Worm (Caenorhabditis elegans) whole organism, L1 larva: ENCODE results near the gene W02D7.4.

Source experiments
- C16A3.4 ChIP-seq: fragments of 150-350 bp; optimal IDR thresholded peaks from 2 replicates; lab custom pipeline; 2014; ENCODE audit warnings: missing biosample characterization, missing genetic modification characterization
- C34B4.2 ChIP-seq: sonication (generic microtip); optimal IDR thresholded peaks from 2 replicates; lab custom pipeline; 2017; ENCODE audit warnings: mild to moderate bottlenecking, missing genetic modification characterization, missing compliant biosample characterization
- F16B12.6 ChIP-seq: fragments of 150-350 bp; optimal IDR thresholded peaks from 2 replicates; lab custom pipeline; 2014; ENCODE audit warnings: missing biosample characterization, missing genetic modification characterization
- aly-2 ChIP-seq: fragments of 150-350 bp; optimal IDR thresholded peaks from 2 replicates; lab custom pipeline; 2014; ENCODE audit warnings: missing biosample characterization, missing genetic modification characterization
- ceh-63 ChIP-seq: fragments of 200-800 bp; sonication (Bioruptor generic); optimal IDR thresholded peaks from 2 replicates; lab custom pipeline; 2018; ENCODE audit warnings: mild to moderate bottlenecking, missing genetic modification characterization, missing compliant biosample characterization
- ceh-8 ChIP-seq: fragments of 200-800 bp; sonication (Bioruptor generic); optimal IDR thresholded peaks from 2 replicates; lab custom pipeline; 2018; ENCODE audit warnings: mild to moderate bottlenecking, missing genetic modification characterization, moderate library complexity, missing compliant biosample characterization
- ceh-82 ChIP-seq, 3 experiments: fragments of 150-350 bp in 1 of 3; sonication (generic microtip) in 2 of 3; optimal IDR thresholded peaks; 2 replicates each; lab custom pipeline; 2014 to 2017; ENCODE audit warnings: missing biosample characterization in 3 of 3, missing genetic modification characterization in 3 of 3
- ceh-88 ChIP-seq: fragments of 200-800 bp; sonication (Bioruptor generic); IDR thresholded peaks from 2 replicates; pipeline ENCODE4 v1.3.6; 2022; ENCODE audit warnings: missing genetic modification characterization, missing compliant biosample characterization
- ceh-90 ChIP-seq: sonication (generic microtip); optimal IDR thresholded peaks from 2 replicates; lab custom pipeline; 2016; ENCODE audit warnings: missing genetic modification characterization, missing compliant biosample characterization
- dpl-1 ChIP-seq, 3 experiments: fragments of 150-350 bp in 2 of 3; sonication (generic microtip) in 1 of 3; optimal IDR thresholded peaks; 2 replicates each; lab custom pipeline; 2014 to 2017; ENCODE audit warnings: missing biosample characterization in 3 of 3, missing genetic modification characterization in 3 of 3, missing genetic modification reagents in 3 of 3
- dsc-1 ChIP-seq: sonication (generic microtip); optimal IDR thresholded peaks from 2 replicates; lab custom pipeline; 2016; ENCODE audit warnings: mild to moderate bottlenecking, missing genetic modification characterization, missing compliant biosample characterization
- efl-1 ChIP-seq, 4 experiments: fragments of 150-350 bp; optimal IDR thresholded peaks in 3 of 4; peaks in 1 of 4; 1 replicate in 1 of 4; 2 replicates in 3 of 4; lab custom pipeline; 2014; ENCODE audit warnings: missing biosample characterization in 2 of 4, missing genetic modification characterization in 2 of 4, missing genetic modification reagents in 2 of 4
- efl-3 ChIP-seq: fragments of 200-800 bp; sonication (Bioruptor generic); optimal IDR thresholded peaks from 2 replicates; lab custom pipeline; 2018; ENCODE audit warnings: mild to moderate bottlenecking, missing genetic modification characterization, missing compliant biosample characterization
- fkh-10 ChIP-seq: sonication (generic microtip); optimal IDR thresholded peaks from 2 replicates; lab custom pipeline; 2017; ENCODE audit warnings: missing biosample characterization, missing genetic modification reagents, missing genetic modification characterization
- fkh-4 ChIP-seq: sonication (generic microtip); optimal IDR thresholded peaks from 2 replicates; lab custom pipeline; 2016; ENCODE audit warnings: missing compliant biosample characterization, missing genetic modification characterization, borderline replicate concordance
- fos-1 ChIP-seq: fragments of 150-350 bp; optimal IDR thresholded peaks from 2 replicates; lab custom pipeline; 2014; ENCODE audit warnings: missing biosample characterization, missing genetic modification characterization
- grh-1 ChIP-seq: fragments of 200-800 bp; sonication (Bioruptor generic); IDR thresholded peaks from 2 replicates; pipeline ENCODE4 v1.3.6; 2022; ENCODE audit warnings: missing genetic modification reagents, missing genetic modification characterization, missing compliant biosample characterization
- hlh-17 ChIP-seq: fragments of 200-800 bp; sonication (Bioruptor generic); optimal IDR thresholded peaks from 2 replicates; lab custom pipeline; 2018; ENCODE audit warnings: missing genetic modification characterization, mild to moderate bottlenecking, missing compliant biosample characterization, moderate library complexity, borderline replicate concordance
- hlh-4 ChIP-seq: sonication (generic microtip); optimal IDR thresholded peaks from 2 replicates; lab custom pipeline; 2016; ENCODE audit warnings: mild to moderate bottlenecking, missing genetic modification characterization, missing compliant biosample characterization
- hpl-2 ChIP-seq: fragments of 150-350 bp; optimal IDR thresholded peaks from 2 replicates; lab custom pipeline; 2014; ENCODE audit warnings: missing biosample characterization, missing genetic modification reagents, missing genetic modification characterization
- lin-13 ChIP-seq: fragments of 150-350 bp; optimal IDR thresholded peaks from 2 replicates; lab custom pipeline; 2014; ENCODE audit warnings: missing biosample characterization, missing genetic modification reagents, missing genetic modification characterization
- lin-14 ChIP-seq: fragments of 200-800 bp; sonication (Bioruptor generic); optimal IDR thresholded peaks from 2 replicates; lab custom pipeline; 2018; ENCODE audit warnings: mild to moderate bottlenecking, missing genetic modification characterization, moderate library complexity, missing compliant biosample characterization
- lin-35 ChIP-seq, 2 experiments: fragments of 150-350 bp; optimal IDR thresholded peaks; 2 replicates each; lab custom pipeline; 2014; ENCODE audit warnings: missing biosample characterization in 2 of 2, missing genetic modification characterization in 2 of 2, missing genetic modification reagents in 2 of 2
- lin-39 ChIP-seq: fragments of 150-350 bp; optimal IDR thresholded peaks from 2 replicates; lab custom pipeline; 2014; ENCODE audit warnings: missing biosample characterization, missing genetic modification reagents, missing genetic modification characterization
- lir-3 ChIP-seq: sonication (generic microtip); optimal IDR thresholded peaks from 2 replicates; lab custom pipeline; 2016; ENCODE audit warnings: mild to moderate bottlenecking, missing genetic modification characterization, moderate library complexity, missing compliant biosample characterization; ENCODE audit not compliant: poor library complexity
- mab-9 ChIP-seq: fragments of 200-800 bp; sonication (Bioruptor generic); IDR thresholded peaks from 2 replicates; pipeline ENCODE4 v1.3.6; 2022; ENCODE audit warnings: missing genetic modification reagents, missing genetic modification characterization, missing compliant biosample characterization
- mdl-1 ChIP-seq, 2 experiments: fragments of 150-350 bp; optimal IDR thresholded peaks; 2 replicates each; lab custom pipeline; 2014 to 2017; ENCODE audit warnings: missing biosample characterization in 2 of 2, missing genetic modification characterization in 2 of 2, inconsistent platforms in 1 of 2
- mef-2 ChIP-seq: fragments of 150-350 bp; optimal IDR thresholded peaks from 2 replicates; lab custom pipeline; 2014; ENCODE audit warnings: missing biosample characterization, missing genetic modification characterization
- nhr-12 ChIP-seq: sonication (generic microtip); optimal IDR thresholded peaks from 2 replicates; lab custom pipeline; 2017; ENCODE audit warnings: missing biosample characterization, missing genetic modification characterization
- nhr-20 ChIP-seq: sonication (generic microtip); optimal IDR thresholded peaks from 2 replicates; lab custom pipeline; 2016; ENCODE audit warnings: mild to moderate bottlenecking, missing genetic modification characterization, missing compliant biosample characterization
- nhr-237 ChIP-seq: fragments of 150-350 bp; optimal IDR thresholded peaks from 2 replicates; lab custom pipeline; 2014; ENCODE audit warnings: missing biosample characterization, missing genetic modification characterization
- nhr-28 ChIP-seq: fragments of 150-350 bp; optimal IDR thresholded peaks from 2 replicates; lab custom pipeline; 2014; ENCODE audit warnings: missing biosample characterization, missing genetic modification characterization
- nhr-76 ChIP-seq: sonication (generic microtip); optimal IDR thresholded peaks from 2 replicates; lab custom pipeline; 2017; ENCODE audit warnings: missing biosample characterization, missing genetic modification characterization
- nhr-77 ChIP-seq: fragments of 150-350 bp; optimal IDR thresholded peaks from 2 replicates; lab custom pipeline; 2014; ENCODE audit warnings: missing biosample characterization, missing genetic modification characterization
- nhr-84 ChIP-seq: sonication (generic microtip); optimal IDR thresholded peaks from 2 replicates; lab custom pipeline; 2017; ENCODE audit warnings: missing biosample characterization, missing genetic modification characterization
- nhr-85 ChIP-seq: sonication (generic microtip); peaks from one replicate; lab custom pipeline; 2016; ENCODE audit warnings: missing genetic modification characterization, inconsistent platforms, missing compliant biosample characterization
- nhr-90 ChIP-seq: sonication (generic microtip); optimal IDR thresholded peaks from 2 replicates; lab custom pipeline; 2016; ENCODE audit warnings: mild to moderate bottlenecking, missing genetic modification characterization, missing compliant biosample characterization; ENCODE audit not compliant: poor library complexity
- pax-3 ChIP-seq: fragments of 200-800 bp; sonication (Bioruptor generic); optimal IDR thresholded peaks from 2 replicates; lab custom pipeline; 2018; ENCODE audit warnings: mild to moderate bottlenecking, missing genetic modification characterization, moderate library complexity, missing compliant biosample characterization
- pqm-1 ChIP-seq: sonication (generic microtip); optimal IDR thresholded peaks from 3 replicates; lab custom pipeline; 2017; ENCODE audit warnings: missing biosample characterization, missing genetic modification characterization
- skn-1 ChIP-seq: fragments of 150-350 bp; optimal IDR thresholded peaks from 2 replicates; lab custom pipeline; 2014; ENCODE audit warnings: missing biosample characterization, missing genetic modification characterization
- snpc-4 ChIP-seq: fragments of 150-350 bp; optimal IDR thresholded peaks from 2 replicates; lab custom pipeline; 2014; ENCODE audit warnings: missing biosample characterization, missing genetic modification characterization
- sptf-1 ChIP-seq: fragments of 150-350 bp; optimal IDR thresholded peaks from 2 replicates; lab custom pipeline; 2014; ENCODE audit warnings: missing biosample characterization, missing genetic modification characterization
- tbx-2 ChIP-seq: sonication (generic microtip); optimal IDR thresholded peaks from 2 replicates; lab custom pipeline; 2016; ENCODE audit warnings: missing genetic modification characterization, missing compliant biosample characterization
- tlp-1 ChIP-seq: fragments of 150-350 bp; optimal IDR thresholded peaks from 2 replicates; lab custom pipeline; 2014; ENCODE audit warnings: missing biosample characterization, missing genetic modification characterization
- unc-130 ChIP-seq: fragments of 150-350 bp; optimal IDR thresholded peaks from 2 replicates; lab custom pipeline; 2017; ENCODE audit warnings: missing biosample characterization, missing genetic modification characterization, inconsistent platforms
- unc-30 ChIP-seq: sonication (generic microtip); optimal IDR thresholded peaks from 2 replicates; lab custom pipeline; 2017; ENCODE audit warnings: missing biosample characterization, missing genetic modification characterization
- unc-62 ChIP-seq: fragments of 150-350 bp; optimal IDR thresholded peaks from 2 replicates; lab custom pipeline; 2014; ENCODE audit warnings: missing biosample characterization, missing genetic modification reagents, missing genetic modification characterization
- unc-86 ChIP-seq: sonication (generic microtip); optimal IDR thresholded peaks from 2 replicates; lab custom pipeline; 2016; ENCODE audit warnings: missing genetic modification characterization, missing compliant biosample characterization
- unc-98 ChIP-seq: fragments of 200-800 bp; sonication (Bioruptor generic); IDR thresholded peaks from 2 replicates; pipeline ENCODE4 v1.3.6; 2022; ENCODE audit warnings: missing genetic modification characterization, missing compliant biosample characterization
- vab-15 ChIP-seq: sonication (generic microtip); optimal IDR thresholded peaks from 2 replicates; lab custom pipeline; 2017; ENCODE audit warnings: missing genotype, mild to moderate bottlenecking, missing genetic modification characterization, missing compliant biosample characterization
- xbp-1 ChIP-seq: sonication (generic microtip); optimal IDR thresholded peaks from 2 replicates; lab custom pipeline; 2016; ENCODE audit warnings: missing genetic modification characterization, missing compliant biosample characterization
- zip-4 ChIP-seq: fragments of 200-800 bp; sonication (Bioruptor generic); optimal IDR thresholded peaks from 2 replicates; lab custom pipeline; 2018; ENCODE audit warnings: mild to moderate bottlenecking, missing genetic modification characterization, moderate library complexity, missing compliant biosample characterization
- ztf-11 ChIP-seq, 2 experiments: sonication (generic microtip); optimal IDR thresholded peaks; 2 replicates each; lab custom pipeline; 2016 to 2017; ENCODE audit warnings: missing genetic modification characterization in 2 of 2, missing biosample characterization in 1 of 2, missing compliant biosample characterization in 1 of 2

The W02D7.4 gene

ce11 chrV:8302522-8302921 is 5.1 kb upstream of the W02D7.4 start, which contains the start of gene sel-9 (continued):
- no peak for TF ChIP-seq ceh-63 (GFP tag; lab: Kevin White, UChicago)
- no peak for TF ChIP-seq nhr-77 (tag; lab: Kevin White, UChicago)
- TF ChIP-seq nhr-237 (tag; lab: Kevin White, UChicago), result no peak
- TF ChIP-seq ztf-11 (tag; optimal IDR thresholded peaks at IDR 0.05; lab: Kevin White, UChicago), result no peak
- no peak for TF ChIP-seq nhr-84 (tag; lab: Kevin White, UChicago)
- no peak for TF ChIP-seq mab-9 (GFP tag; lab: Robert Waterston, UW)
- TF ChIP-seq fkh-4 (tag; lab: Kevin White, UChicago), result no peak
- TF ChIP-seq nhr-85, result no peak
- TF ChIP-seq lin-35 (GFP tag; optimal IDR thresholded peaks at IDR 0.05; lab: Kevin White, UChicago), result peak; percentile 91 to 95
- no peak for TF ChIP-seq lin-13 (GFP tag; lab: Kevin White, UChicago)
- TF ChIP-seq xbp-1 (tag; lab: Kevin White, UChicago), result peak; percentile 79
- no peak for TF ChIP-seq nhr-76 (tag; lab: Kevin White, UChicago)
- TF ChIP-seq dsc-1 (tag; lab: Kevin White, UChicago), result peak; percentile 24
- no peak for TF ChIP-seq vab-15
- no peak for TF ChIP-seq nhr-12 (tag; lab: Kevin White, UChicago)
- TF ChIP-seq dpl-1 (GFP tag; optimal IDR thresholded peaks at IDR 0.05; lab: Kevin White, UChicago), result peak; percentile 85 to 92 (median 89)
- peak; percentile 47 to 90 for TF ChIP-seq efl-1 (optimal IDR thresholded peaks at IDR 0.05; lab: Kevin White, UChicago)
- peak; percentile 92 to 99 for TF ChIP-seq efl-1 (GFP tag; optimal IDR thresholded peaks at IDR 0.05 in 1 of 2; lab: Kevin White, UChicago)
- no peak for TF ChIP-seq unc-30 (tag; lab: Kevin White, UChicago)
- TF ChIP-seq ceh-88 (GFP tag; lab: Robert Waterston, UW), result no peak
- TF ChIP-seq pqm-1, result no peak
- TF ChIP-seq hlh-4 (tag; lab: Kevin White, UChicago), result no peak
- TF ChIP-seq fos-1 (tag; lab: Kevin White, UChicago), result no peak
- TF ChIP-seq ceh-8 (GFP tag; lab: Kevin White, UChicago), result no peak
- peak in 1 of 2 experiments; percentile 42 for TF ChIP-seq mdl-1 (tag; optimal IDR thresholded peaks at IDR 0.05; lab: Kevin White, UChicago)
- TF ChIP-seq F16B12.6 (tag; lab: Kevin White, UChicago), result peak; percentile 12
- TF ChIP-seq nhr-28 (tag; lab: Kevin White, UChicago), result no peak
- no peak for TF ChIP-seq C34B4.2 (tag; lab: Kevin White, UChicago)
- TF ChIP-seq unc-130 (tag; lab: Kevin White, UChicago), result no peak
- TF ChIP-seq hlh-17 (GFP tag; lab: Kevin White, UChicago), result no peak
- no peak for TF ChIP-seq aly-2 (tag; lab: Kevin White, UChicago)
- TF ChIP-seq hpl-2 (GFP tag; lab: Kevin White, UChicago), result no peak
- no peak for TF ChIP-seq grh-1
- TF ChIP-seq lin-14 (GFP tag; lab: Kevin White, UChicago), result peak; percentile 47
- TF ChIP-seq tbx-2, result peak; percentile 48
- TF ChIP-seq ceh-90 (tag; lab: Kevin White, UChicago), result no peak
- TF ChIP-seq lin-39 (tag; lab: Kevin White, UChicago), result peak; percentile 30
- TF ChIP-seq efl-3 (GFP tag; lab: Kevin White, UChicago), result no peak
- no peak for TF ChIP-seq unc-62 (GFP tag; lab: Kevin White, UChicago)
- TF ChIP-seq sptf-1 (tag; lab: Kevin White, UChicago), result no peak
- TF ChIP-seq unc-86 (tag; lab: Kevin White, UChicago), result no peak
- TF ChIP-seq zip-4 (GFP tag; lab: Kevin White, UChicago), result no peak
- TF ChIP-seq lir-3 (tag; lab: Kevin White, UChicago), result no peak
- no peak for TF ChIP-seq tlp-1 (tag; lab: Kevin White, UChicago)
- peak; percentile 34 for TF ChIP-seq nhr-90 (tag; lab: Kevin White, UChicago)
- no peak for TF ChIP-seq fkh-10 (GFP tag; lab: Kevin White, UChicago)
- peak; percentile 59 for TF ChIP-seq nhr-20 (tag; lab: Kevin White, UChicago)
- peak; percentile 19 to 38 (median 26) for TF ChIP-seq ceh-82 (tag; optimal IDR thresholded peaks at IDR 0.05; lab: Kevin White, UChicago)
- TF ChIP-seq C16A3.4 (tag; lab: Kevin White, UChicago), result peak; percentile 76
- TF ChIP-seq mef-2 (tag; lab: Kevin White, UChicago), result no peak
- peak; percentile 60 for TF ChIP-seq snpc-4
- no peak for TF ChIP-seq pax-3
- no peak for TF ChIP-seq unc-98
- TF ChIP-seq skn-1, result peak; percentile 37
